Worm (Caenorhabditis elegans) whole organism, early embryonic: ENCODE results near the gene K02E2.6.

Experiments used
- B0310.2 ChIP-seq: sonication (generic microtip); optimal IDR thresholded peaks from 2 replicates; lab custom pipeline; 2016; ENCODE audit warnings: mild to moderate bottlenecking, missing genetic modification characterization, missing compliant biosample characterization
- F13C5.2 ChIP-seq: sonication (generic microtip); optimal IDR thresholded peaks from 2 replicates; lab custom pipeline; 2017; ENCODE audit warnings: mild to moderate bottlenecking, missing genetic modification characterization, inconsistent platforms, missing compliant biosample characterization
- aly-1 ChIP-seq: sonication (generic microtip); optimal IDR thresholded peaks from 2 replicates; lab custom pipeline; 2016; ENCODE audit warnings: missing genetic modification characterization, missing compliant biosample characterization
- ama-1 ChIP-seq: fragments of 150-350 bp; optimal IDR thresholded peaks from 2 replicates; lab custom pipeline; 2014
- ceh-36 ChIP-seq: sonication (generic microtip); optimal IDR thresholded peaks from 2 replicates; lab custom pipeline; 2016; ENCODE audit warnings: missing genetic modification characterization, inconsistent platforms, missing compliant biosample characterization
- ets-7 ChIP-seq: sonication (generic microtip); optimal IDR thresholded peaks from 2 replicates; lab custom pipeline; 2016; ENCODE audit warnings: missing genotype, missing genetic modification characterization, missing compliant biosample characterization
- flt-1 ChIP-seq: fragments of 200-800 bp; sonication (Bioruptor generic); IDR thresholded peaks from 2 replicates; pipeline ENCODE4 v1.3.6; 2022; ENCODE audit warnings: missing genetic modification characterization, missing compliant biosample characterization
- hmbx-1 ChIP-seq: sonication (generic microtip); optimal IDR thresholded peaks from 2 replicates; lab custom pipeline; 2016; ENCODE audit warnings: mild to moderate bottlenecking, missing genetic modification characterization, missing compliant biosample characterization
- hmg-4 ChIP-seq: fragments of 200-800 bp; sonication (Bioruptor generic); optimal IDR thresholded peaks from 2 replicates; lab custom pipeline; 2018; ENCODE audit warnings: mild to moderate bottlenecking, missing genetic modification characterization, missing compliant biosample characterization
- hnd-1 ChIP-seq: sonication (generic microtip); optimal IDR thresholded peaks from 2 replicates; lab custom pipeline; 2016; ENCODE audit warnings: missing genetic modification characterization, missing compliant biosample characterization
- sea-1 ChIP-seq: fragments of 200-800 bp; sonication (Bioruptor generic); conservative IDR thresholded peaks from 2 replicates; pipeline ENCODE4 v1.3.6; 2022; ENCODE audit warnings: missing genetic modification characterization, missing compliant biosample characterization
- tbx-11 ChIP-seq: fragments of 200-800 bp; sonication (Bioruptor generic); IDR thresholded peaks from 2 replicates; pipeline ENCODE4 v1.3.6; 2022; ENCODE audit warnings: missing genetic modification characterization, missing compliant biosample characterization
- tbx-37 ChIP-seq: fragments of 200-800 bp; sonication (Bioruptor generic); conservative IDR thresholded peaks from 2 replicates; pipeline ENCODE4 v1.3.6; 2022; ENCODE audit warnings: missing genetic modification reagents, missing genetic modification characterization, missing compliant biosample characterization
- tra-4 ChIP-seq: sonication (generic microtip); optimal IDR thresholded peaks from 2 replicates; lab custom pipeline; 2017; ENCODE audit warnings: missing genetic modification characterization, missing compliant biosample characterization

- TF ChIP-seq ama-1 (no peak), hnd-1 (tag; lab: Kevin White, UChicago) (no peak), sea-1 (GFP tag; lab: Robert Waterston, UW) (no peak), hmbx-1 (tag; lab: Kevin White, UChicago) (no peak), flt-1 (GFP tag; lab: Robert Waterston, UW) (no peak), B0310.2 (tag; lab: Kevin White, UChicago) (no peak), ceh-36 (tag; lab: Kevin White, UChicago) (no peak), tbx-37 (GFP tag; lab: Robert Waterston, UW) (no peak), tra-4 (tag; lab: Kevin White, UChicago) (no peak), ets-7 (tag; lab: Kevin White, UChicago) (no peak), aly-1 (tag; lab: Kevin White, UChicago) (no peak), tbx-11 (GFP tag; lab: Robert Waterston, UW) (no peak), F13C5.2 (no peak), hmg-4 (GFP tag; lab: Kevin White, UChicago) (no peak)
Observed at ce11 chrV:20335264-20335663, 45.1 kb upstream of the K02E2.6 start, which contains the start of gene Y38H6A.5.
